Fruit fly (Drosophila melanogaster) Kc167 (cell line): ENCODE measurements around the gene CG4950.

Experiments
- Myc ChIP-seq: fragments of >200 bp; optimal IDR thresholded peaks from 2 replicates; lab custom pipeline; 2017; ENCODE audit warnings: missing external identifiers
- Sin3A ChIP-seq: fragments of >200 bp; optimal IDR thresholded peaks from 2 replicates; lab custom pipeline; 2018; ENCODE audit warnings: missing external identifiers
- h ChIP-seq: fragments of >200 bp; optimal IDR thresholded peaks from 3 replicates; lab custom pipeline; 2018; ENCODE audit warnings: missing external identifiers
- insv ChIP-seq: fragments of >200 bp; optimal IDR thresholded peaks from 3 replicates; lab custom pipeline; 2018; ENCODE audit warnings: missing external identifiers
- psq ChIP-seq: fragments of >200 bp; optimal IDR thresholded peaks from 2 replicates; lab custom pipeline; 2017; ENCODE audit warnings: missing external identifiers
- ttk ChIP-seq: sonication (Bioruptor generic); optimal IDR thresholded peaks from 2 replicates; lab custom pipeline; 2017; ENCODE audit warnings: missing external identifiers

Gene CG4950

DNA sequence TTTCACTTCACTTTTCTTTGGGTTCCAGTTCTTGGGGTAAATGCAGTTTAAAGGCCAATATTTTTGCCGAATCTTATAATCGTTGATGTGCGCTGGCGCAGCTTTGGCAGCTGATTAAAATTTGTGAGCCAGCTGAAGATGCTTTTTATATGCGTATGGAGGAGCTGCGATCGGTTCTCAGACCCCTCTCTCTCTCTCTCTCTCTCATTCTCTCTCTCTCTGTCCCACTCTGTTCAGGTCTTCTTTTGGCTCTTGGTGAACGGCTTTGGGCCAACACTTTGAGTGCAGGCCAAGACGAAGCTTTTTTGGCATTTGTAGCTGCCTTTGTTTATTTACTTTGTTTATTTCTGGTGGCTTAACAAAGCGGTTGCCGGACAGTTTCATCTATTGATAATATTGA is 20.4 kb upstream of the CG4950 start, which contains the start of gene CG13046:
Gene CG13046, minus strand, starts transcription at position 101 of the 400 bp plus-strand sequence.
- TF ChIP-seq insv (lab: Kevin White, UChicago) (no peak), psq (lab: Kevin White, UChicago) (no peak), h (no peak), Myc (lab: Kevin White, UChicago) (no peak), ttk (lab: Kevin White, UChicago) (no peak), Sin3A (lab: Kevin White, UChicago) (no peak)

DNA sequence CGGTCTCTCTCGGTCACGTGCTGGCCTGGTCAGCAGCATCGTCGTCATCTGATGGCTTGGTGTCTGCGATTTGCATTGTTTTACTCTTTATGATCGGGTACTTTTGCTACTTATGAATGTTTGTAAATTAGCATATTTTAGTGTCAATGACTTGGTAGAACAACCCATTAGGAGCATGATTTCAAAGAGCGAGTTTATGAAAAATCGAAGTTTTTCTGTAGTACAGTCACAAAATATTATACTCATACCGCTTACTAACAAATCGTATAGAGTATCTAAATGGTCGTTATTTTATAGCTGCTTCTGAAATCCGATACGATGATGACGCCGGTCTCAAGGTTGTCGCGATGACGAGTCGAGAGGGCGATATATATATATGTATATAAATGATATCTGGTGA is 18.3 kb upstream of the CG4950 start:
- TF ChIP-seq ttk (lab: Kevin White, UChicago) (no peak), h (no peak), psq (lab: Kevin White, UChicago) (no peak), insv (lab: Kevin White, UChicago) (no peak), Myc (lab: Kevin White, UChicago) (no peak), Sin3A (lab: Kevin White, UChicago) (no peak)

DNA sequence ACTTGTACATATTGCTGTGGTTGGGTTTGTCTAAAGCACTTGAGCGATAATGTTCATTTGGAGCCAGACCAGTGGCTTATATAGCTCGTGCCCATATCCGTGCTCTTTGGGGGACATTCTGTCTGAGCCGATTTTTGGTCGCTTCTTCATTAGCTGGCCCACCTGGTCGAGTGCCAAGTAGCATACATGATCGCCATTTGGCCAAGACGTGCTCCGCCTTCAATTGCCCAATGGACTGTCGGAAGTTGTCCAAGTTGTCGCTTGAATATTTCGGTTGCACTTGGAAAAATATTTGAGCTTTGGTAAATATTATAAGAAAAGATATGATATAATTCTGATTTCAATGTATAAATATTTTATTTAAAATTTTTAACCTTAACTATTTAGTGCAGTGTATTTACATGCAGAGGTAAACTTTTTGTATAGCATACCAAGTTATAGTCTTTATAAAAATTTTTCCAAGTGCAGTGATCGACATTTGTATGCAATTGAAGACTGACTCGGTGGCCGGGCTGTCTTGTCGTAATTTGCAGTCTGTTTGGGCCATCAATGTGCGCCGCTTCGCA is 17.5 kb upstream of the CG4950 start, which contains the start of gene CG13047:
Gene CG13047, minus strand, starts transcription at position 51 of the 566 bp plus-strand sequence.
- TF ChIP-seq psq (lab: Kevin White, UChicago): no peak
- TF ChIP-seq Sin3A (lab: Kevin White, UChicago): no peak
- no peak for TF ChIP-seq insv (lab: Kevin White, UChicago)
- no peak for TF ChIP-seq ttk (lab: Kevin White, UChicago)
- no peak for TF ChIP-seq h
- TF ChIP-seq Myc (lab: Kevin White, UChicago): no peak

DNA sequence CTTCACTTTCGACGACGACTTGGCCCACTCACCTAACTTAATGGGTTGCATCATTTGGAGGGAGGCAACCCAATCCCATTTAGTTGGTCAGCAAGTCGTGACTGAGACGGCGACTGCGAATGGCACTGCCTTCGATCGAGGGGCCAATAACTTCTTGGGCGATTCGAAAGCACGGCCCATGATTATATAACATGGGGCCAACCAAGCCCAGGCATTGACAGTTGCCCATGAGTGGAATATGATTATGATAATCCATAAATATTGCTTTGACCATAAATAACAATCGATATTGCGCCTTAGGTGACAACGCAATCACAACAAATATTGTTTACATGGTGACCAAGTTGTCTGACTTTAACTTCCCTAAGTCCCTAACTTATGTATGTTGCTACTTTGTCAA is 15.9 kb upstream of the CG4950 start, which contains the start of gene CG13048:
Gene CG13048, minus strand, starts transcription at position 101 of the 400 bp plus-strand sequence.
- TF ChIP-seq Sin3A (lab: Kevin White, UChicago) (no peak), psq (lab: Kevin White, UChicago) (no peak), Myc (lab: Kevin White, UChicago) (no peak), h (no peak)

DNA sequence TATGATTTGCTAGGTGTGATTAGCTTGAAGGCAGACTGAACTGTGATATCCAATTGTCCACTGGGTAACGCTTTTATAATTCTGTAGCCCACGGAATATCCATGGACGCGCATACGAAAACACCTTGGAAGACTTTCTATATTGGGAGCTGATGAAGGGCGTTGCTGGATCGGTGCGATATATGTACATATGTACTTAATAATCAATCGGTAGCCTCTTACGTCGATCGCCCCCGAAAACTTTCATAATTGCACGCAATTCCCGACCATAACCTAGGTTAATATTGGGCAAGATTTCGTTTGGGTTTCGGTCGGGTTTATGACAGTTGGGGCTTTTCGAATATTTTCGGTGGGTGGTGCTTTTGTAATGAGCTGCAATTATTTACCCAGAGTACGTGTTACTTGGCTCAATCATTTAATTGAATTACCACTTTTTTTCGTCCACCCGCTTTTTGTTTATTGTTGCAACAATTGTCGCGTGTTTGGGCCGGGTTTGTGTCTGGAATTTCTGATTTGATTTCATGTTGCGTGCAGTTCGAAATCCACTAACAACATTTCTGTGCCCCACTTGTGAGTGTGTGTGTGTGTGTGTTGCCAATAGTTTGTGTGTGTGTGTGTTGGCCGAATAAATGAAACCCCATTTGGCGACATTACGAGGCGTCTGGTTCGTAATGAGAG is 14.1 kb upstream of the CG4950 start, which contains the start of gene CG13049:
Gene CG13049, minus strand, starts transcription at position 51 of the 677 bp plus-strand sequence.
- no peak for TF ChIP-seq Sin3A (lab: Kevin White, UChicago)
- no peak for TF ChIP-seq psq (lab: Kevin White, UChicago)
- TF ChIP-seq Myc (lab: Kevin White, UChicago): no peak
- TF ChIP-seq h: no peak
- no peak for TF ChIP-seq insv (lab: Kevin White, UChicago)
- TF ChIP-seq ttk (lab: Kevin White, UChicago): no peak

DNA sequence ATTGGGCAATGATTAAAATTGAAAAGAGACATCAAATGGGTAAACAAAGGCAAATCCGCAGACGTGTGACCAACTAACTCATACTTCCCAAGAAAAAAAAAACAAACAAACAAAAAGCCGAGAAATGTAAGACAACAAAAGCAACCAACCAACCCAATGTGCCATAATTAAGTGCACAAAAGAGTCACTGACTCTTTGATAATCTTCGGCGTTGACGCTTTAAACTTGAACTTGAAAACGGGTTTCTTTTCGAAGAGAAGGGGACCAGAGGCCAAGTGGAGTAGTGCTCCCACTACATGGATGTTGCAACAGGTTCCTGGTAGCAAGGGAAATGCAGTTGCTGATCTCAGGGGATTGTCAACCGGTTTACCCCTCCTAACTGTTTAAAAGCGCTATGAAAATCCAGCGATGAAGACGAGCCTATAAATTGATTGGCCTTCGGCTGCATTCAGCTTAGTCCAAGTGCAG is 12.1 kb upstream of the CG4950 start, which contains the start of gene CG13064:
Gene CG13064, plus strand, starts transcription at position 418 of the 468 bp plus-strand sequence.
- no peak for TF ChIP-seq h

DNA sequence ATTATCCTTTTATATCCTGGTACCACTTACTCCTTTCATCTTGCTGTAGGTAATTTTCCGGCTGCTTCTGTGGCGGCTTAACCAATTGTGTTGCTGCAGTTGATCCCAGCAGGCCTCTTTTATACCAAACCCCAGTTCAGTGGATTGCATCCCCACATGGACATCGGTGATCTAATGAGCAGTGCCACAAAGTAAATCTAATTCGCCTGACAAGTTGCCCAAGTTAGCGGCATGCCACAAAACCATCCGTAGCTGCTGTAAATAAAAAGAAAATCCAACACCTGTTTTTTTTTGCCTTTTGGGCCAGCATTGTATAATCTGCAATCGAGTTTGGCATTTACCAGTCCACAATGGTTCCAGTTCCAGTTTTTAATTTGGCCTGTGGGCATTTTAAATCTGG is 11.2 kb upstream of the CG4950 start, which contains the start of gene CG13050:
Gene CG13050, minus strand, starts transcription at position 101 of the 400 bp plus-strand sequence.
- TF ChIP-seq psq (lab: Kevin White, UChicago) (no peak), Sin3A (lab: Kevin White, UChicago) (no peak), ttk (lab: Kevin White, UChicago) (no peak), insv (lab: Kevin White, UChicago) (no peak), h (no peak), Myc (lab: Kevin White, UChicago) (no peak)

DNA sequence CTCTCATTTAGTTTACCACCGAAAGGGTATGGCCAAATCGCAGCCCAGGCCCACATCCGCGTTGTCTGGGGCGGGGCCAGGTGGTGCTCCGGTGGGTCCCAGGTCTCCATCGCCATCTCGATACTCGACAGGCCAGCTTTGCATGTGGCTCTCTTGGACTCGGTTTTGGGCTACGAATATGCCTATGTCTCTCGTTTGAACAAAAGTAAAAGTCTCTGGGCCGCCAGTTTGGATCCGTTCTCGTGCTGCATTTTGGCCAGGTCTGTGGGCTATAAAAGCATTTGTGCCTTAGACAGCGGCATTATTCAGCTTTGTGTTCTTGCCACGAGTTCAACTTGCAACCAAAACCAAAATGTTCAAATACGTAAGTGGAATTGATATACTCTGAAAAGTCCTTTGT is 9.2 kb upstream of the CG4950 start, which contains the start of gene CG13065:
Gene CG13065, plus strand, starts transcription at position 301 of the 400 bp plus-strand sequence.
- no peak for TF ChIP-seq h
- TF ChIP-seq Sin3A (lab: Kevin White, UChicago): no peak
- no peak for TF ChIP-seq Myc (lab: Kevin White, UChicago)
- no peak for TF ChIP-seq ttk (lab: Kevin White, UChicago)
- TF ChIP-seq insv (lab: Kevin White, UChicago): no peak
- TF ChIP-seq psq (lab: Kevin White, UChicago): no peak

DNA sequence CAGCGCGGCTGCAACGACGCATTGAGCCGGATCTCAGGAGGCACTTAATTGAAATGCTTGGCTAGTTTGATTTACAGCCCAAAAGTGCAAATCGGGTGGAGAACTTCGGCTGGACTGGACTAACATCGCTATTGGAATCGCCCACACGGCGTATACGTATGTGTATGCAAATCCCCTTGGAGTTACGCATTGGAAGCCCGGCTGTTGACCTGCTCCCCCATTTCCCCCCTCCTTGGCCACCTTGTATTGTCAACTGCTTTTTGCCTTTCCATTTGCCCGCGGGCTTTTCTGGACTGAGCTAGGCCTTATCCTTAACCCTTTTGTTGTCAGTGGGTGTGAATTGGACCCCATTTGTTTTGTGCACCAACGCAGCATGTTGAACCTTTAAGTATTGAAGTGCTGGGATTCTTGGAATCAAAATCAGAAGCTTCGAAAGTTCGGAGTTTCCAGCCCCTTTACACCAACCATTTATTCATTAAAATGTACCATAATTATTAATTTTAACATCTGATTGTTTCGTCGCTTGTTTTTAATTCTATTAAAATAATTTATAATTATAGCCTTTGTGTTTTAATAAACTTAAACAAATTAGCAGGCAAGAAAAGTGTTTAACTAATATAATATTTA is 7.5 kb upstream of the CG4950 start:
- TF ChIP-seq Sin3A (lab: Kevin White, UChicago) (no peak), h (no peak), Myc (lab: Kevin White, UChicago) (no peak), psq (lab: Kevin White, UChicago) (no peak), insv (lab: Kevin White, UChicago) (no peak), ttk (lab: Kevin White, UChicago) (no peak)

DNA sequence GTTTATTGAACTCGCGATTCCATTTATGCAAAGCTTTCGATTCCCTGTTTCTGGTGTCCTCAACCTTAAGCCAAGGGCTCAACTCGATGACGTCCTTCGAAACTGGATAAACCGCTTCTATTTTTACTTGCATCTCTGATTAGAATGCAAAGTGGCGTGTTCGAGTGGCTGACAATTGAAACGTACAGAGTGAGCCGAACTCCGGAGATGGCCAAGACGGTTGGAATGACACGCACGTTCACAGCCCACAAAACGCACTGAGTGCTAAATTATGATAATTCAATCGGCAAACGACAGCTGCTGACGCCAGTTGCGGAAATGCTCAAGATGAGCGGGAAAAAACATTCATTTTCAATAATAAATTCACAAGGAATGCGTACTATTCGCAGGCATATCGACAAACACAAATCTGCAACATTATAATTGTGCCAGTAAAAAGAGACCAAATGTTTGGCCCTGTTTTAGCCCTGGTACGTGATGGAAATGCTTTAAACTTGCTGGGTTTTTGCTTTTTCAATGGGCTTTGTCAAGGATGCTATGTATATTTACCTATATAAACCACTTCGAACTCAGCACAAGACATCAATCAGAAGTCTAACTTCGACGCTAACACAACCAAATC is 4.5 kb upstream of the CG4950 start, which contains the start of gene CG13066:
Gene CG13066, plus strand, starts transcription at position 572 of the 622 bp plus-strand sequence.
- TF ChIP-seq Sin3A (lab: Kevin White, UChicago) (no peak), insv (lab: Kevin White, UChicago) (no peak), h (no peak), ttk (lab: Kevin White, UChicago) (no peak)

DNA sequence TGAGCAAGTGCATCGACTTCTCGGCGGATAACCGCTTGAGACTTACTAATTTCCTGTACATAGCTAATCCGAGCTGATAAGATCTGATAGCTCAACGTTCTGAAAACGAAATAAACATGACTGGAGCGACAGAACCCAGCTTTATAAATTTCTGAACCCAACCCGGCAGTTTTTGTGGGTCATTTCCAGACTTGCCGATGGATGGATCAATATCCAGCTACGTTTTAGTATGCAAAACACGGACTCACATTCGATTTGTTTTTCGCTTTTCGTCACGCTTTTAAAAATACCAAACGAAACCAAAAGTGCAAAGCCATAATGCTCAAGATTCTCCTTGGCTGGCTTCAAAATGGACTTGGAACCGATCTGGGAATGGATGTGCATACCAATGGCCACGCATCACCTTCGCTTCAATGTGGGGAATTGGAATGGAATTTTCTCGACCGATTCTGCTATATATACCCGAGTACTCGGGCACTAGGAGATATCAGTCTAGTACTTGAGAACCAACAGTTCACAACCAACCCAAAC is 2.9 kb upstream of the CG4950 start, which contains the start of the genes CG34248 and CG13067:
Gene CG34248, minus strand, starts transcription at position 101 of the 531 bp plus-strand sequence.
Gene CG13067, plus strand, starts transcription at position 481 of the 531 bp plus-strand sequence.
- TF ChIP-seq psq (lab: Kevin White, UChicago) (no peak), h (no peak), Sin3A (lab: Kevin White, UChicago) (no peak), insv (lab: Kevin White, UChicago) (no peak), Myc (lab: Kevin White, UChicago) (no peak)
